Fruit fly (Drosophila melanogaster): ENCODE data around the gene Obp99d.

dm6 chr3R:29711434-29711833 is 2.9 kb upstream of the Obp99d start:
- TF ChIP-seq CG8478 (optimal IDR thresholded peaks at IDR 0.05) (no peak), pan (optimal IDR thresholded peaks at IDR 0.05) (no peak), usp (GFP tag; optimal IDR thresholded peaks at IDR 0.05) (no peak), psq (optimal IDR thresholded peaks at IDR 0.05) (no peak), EcR (GFP tag; optimal IDR thresholded peaks at IDR 0.05) (no peak)

All from whole organism.